Worm (Caenorhabditis elegans) whole organism, L4 larva: ENCODE measurements around the gene cls-2.
A peak's percentile ranks its signal among the peaks of the same experiment; 100 is the strongest.

Experiments
- D1046.2 ChIP-seq: fragments of 200-800 bp; sonication (Bioruptor generic); IDR thresholded peaks from 2 replicates; pipeline ENCODE4 v1.3.6; 2022; ENCODE audit warnings: missing genetic modification characterization, missing compliant biosample characterization
- F26F4.8 ChIP-seq: fragments of 200-800 bp; sonication (Bioruptor generic); conservative IDR thresholded peaks from 2 replicates; pipeline ENCODE4 v1.3.6; 2022; ENCODE audit warnings: missing genetic modification characterization, missing compliant biosample characterization
- Y48G9A.11 ChIP-seq: fragments of 200-800 bp; sonication (Bioruptor generic); IDR thresholded peaks from 2 replicates; pipeline ENCODE4 v1.3.6; 2022; ENCODE audit warnings: missing genetic modification reagents, missing genetic modification characterization, missing compliant biosample characterization
- Y5F2A.4 ChIP-seq: fragments of 200-800 bp; sonication (Bioruptor generic); optimal IDR thresholded peaks from 2 replicates; lab custom pipeline; 2018; ENCODE audit warnings: mild to moderate bottlenecking, missing genetic modification characterization, missing compliant biosample characterization
- ZK546.5 ChIP-seq, 2 experiments: sonication (generic microtip); optimal IDR thresholded peaks; 2 replicates each; lab custom pipeline; 2017; ENCODE audit warnings: missing biosample characterization in 2 of 2, missing genetic modification characterization in 2 of 2
- attf-4 ChIP-seq: sonication (generic microtip); optimal IDR thresholded peaks from 3 replicates; lab custom pipeline; 2017; ENCODE audit warnings: missing biosample characterization, missing genetic modification characterization
- ceh-28 ChIP-seq: fragments of 150-350 bp; optimal IDR thresholded peaks from 2 replicates; lab custom pipeline; 2014; ENCODE audit warnings: missing biosample characterization, missing genetic modification reagents, missing genetic modification characterization
- ceh-32 ChIP-seq: sonication (generic microtip); optimal IDR thresholded peaks from 2 replicates; lab custom pipeline; 2016; ENCODE audit warnings: mild to moderate bottlenecking, missing genetic modification characterization, missing compliant biosample characterization; ENCODE audit not compliant: poor library complexity
- ceh-62 ChIP-seq: sonication (generic microtip); optimal IDR thresholded peaks from 2 replicates; lab custom pipeline; 2017; ENCODE audit warnings: missing biosample characterization, missing genetic modification characterization
- ctbp-1 ChIP-seq: fragments of 200-800 bp; sonication (Bioruptor generic); IDR thresholded peaks from 2 replicates; pipeline ENCODE4 v1.3.6; 2022; ENCODE audit warnings: missing genetic modification reagents, missing genetic modification characterization, missing compliant biosample characterization
- dmd-9 ChIP-seq: fragments of 200-800 bp; sonication (Bioruptor generic); IDR thresholded peaks from 2 replicates; pipeline ENCODE4 v1.3.6; 2022; ENCODE audit warnings: missing genetic modification reagents, missing genetic modification characterization, missing compliant biosample characterization
- duxl-1 ChIP-seq: sonication (generic microtip); optimal IDR thresholded peaks from 2 replicates; lab custom pipeline; 2016; ENCODE audit warnings: mild to moderate bottlenecking, missing genetic modification characterization, moderate library complexity, missing compliant biosample characterization; ENCODE audit not compliant: poor library complexity
- hlh-30 ChIP-seq: sonication (generic microtip); optimal IDR thresholded peaks from 2 replicates; lab custom pipeline; 2017; ENCODE audit warnings: antibody characterized with exemption, mild to moderate bottlenecking, missing genetic modification characterization, missing compliant biosample characterization; ENCODE audit not compliant: insufficient read depth
- lim-7 ChIP-seq: fragments of 200-800 bp; sonication (Bioruptor generic); IDR thresholded peaks from 2 replicates; pipeline ENCODE4 v1.3.6; 2022; ENCODE audit warnings: missing genetic modification characterization, missing compliant biosample characterization
- lin-13 ChIP-seq: fragments of 150-350 bp; optimal IDR thresholded peaks from 2 replicates; lab custom pipeline; 2014; ENCODE audit warnings: missing biosample characterization, missing genetic modification reagents, missing genetic modification characterization
- lin-38 ChIP-seq: fragments of 200-800 bp; sonication (Bioruptor generic); IDR thresholded peaks from 2 replicates; pipeline ENCODE4 v1.3.6; 2022; ENCODE audit warnings: missing genetic modification reagents, missing genetic modification characterization, missing compliant biosample characterization
- lir-3 ChIP-seq: sonication (generic microtip); optimal IDR thresholded peaks from 2 replicates; lab custom pipeline; 2016; ENCODE audit warnings: mild to moderate bottlenecking, missing genetic modification characterization, missing compliant biosample characterization
- madf-9 ChIP-seq: fragments of 200-800 bp; sonication (Bioruptor generic); conservative IDR thresholded peaks from 2 replicates; pipeline ENCODE4 v1.3.6; 2022; ENCODE audit warnings: missing genetic modification reagents, missing genetic modification characterization, missing compliant biosample characterization
- mdt-29 ChIP-seq: fragments of 200-800 bp; sonication (Bioruptor generic); IDR thresholded peaks from 2 replicates; pipeline ENCODE4 v1.3.6; 2022; ENCODE audit warnings: missing genetic modification reagents, missing genetic modification characterization, missing compliant biosample characterization
- mes-2 ChIP-seq: sonication (generic microtip); optimal IDR thresholded peaks from 2 replicates; lab custom pipeline; 2016; ENCODE audit warnings: missing genotype, mild to moderate bottlenecking, missing genetic modification characterization, missing compliant biosample characterization; ENCODE audit not compliant: poor library complexity, severe bottlenecking
- nhr-102 ChIP-seq: sonication (generic microtip); optimal IDR thresholded peaks from 2 replicates; lab custom pipeline; 2016; ENCODE audit warnings: mild to moderate bottlenecking, missing genetic modification characterization, moderate library complexity, missing compliant biosample characterization
- nhr-11 ChIP-seq: fragments of 150-350 bp; optimal IDR thresholded peaks from 2 replicates; lab custom pipeline; 2014; ENCODE audit warnings: missing biosample characterization, missing genetic modification characterization
- nhr-237 ChIP-seq: sonication (generic microtip); optimal IDR thresholded peaks from 2 replicates; lab custom pipeline; 2017; ENCODE audit warnings: missing biosample characterization, missing genetic modification characterization
- nhr-25 ChIP-seq: sonication (generic microtip); optimal IDR thresholded peaks from 2 replicates; lab custom pipeline; 2017; ENCODE audit warnings: missing genetic modification characterization, mild to moderate bottlenecking, missing compliant biosample characterization, antibody characterized with exemption, moderate library complexity, borderline replicate concordance; ENCODE audit not compliant: insufficient read depth
- nhr-28 ChIP-seq: fragments of 150-350 bp; optimal IDR thresholded peaks from 2 replicates; lab custom pipeline; 2014; ENCODE audit warnings: missing biosample characterization, missing genetic modification characterization
- nhr-41 ChIP-seq: fragments of 200-800 bp; sonication (Bioruptor generic); IDR thresholded peaks from 2 replicates; pipeline ENCODE4 v1.3.6; 2022; ENCODE audit warnings: missing genetic modification reagents, missing genetic modification characterization, missing compliant biosample characterization
- nhr-42 ChIP-seq: fragments of 200-800 bp; sonication (Bioruptor generic); IDR thresholded peaks from 2 replicates; pipeline ENCODE4 v1.3.6; 2022; ENCODE audit warnings: missing genetic modification characterization, missing compliant biosample characterization
- nhr-6 ChIP-seq: fragments of 150-350 bp; optimal IDR thresholded peaks from 2 replicates; lab custom pipeline; 2014; ENCODE audit warnings: missing biosample characterization, missing genetic modification characterization
- pqm-1 ChIP-seq: sonication (generic microtip); optimal IDR thresholded peaks from 2 replicates; lab custom pipeline; 2017; ENCODE audit warnings: missing biosample characterization, missing genetic modification characterization
- rbr-2 ChIP-seq: sonication (generic microtip); optimal IDR thresholded peaks from 2 replicates; lab custom pipeline; 2016; ENCODE audit warnings: missing genotype, missing genetic modification characterization, missing compliant biosample characterization
- spr-1 ChIP-seq: sonication (generic microtip); optimal IDR thresholded peaks from 2 replicates; lab custom pipeline; 2016; ENCODE audit warnings: mild to moderate bottlenecking, missing genetic modification characterization, missing compliant biosample characterization
- tra-1 ChIP-seq: fragments of 200-800 bp; sonication (Bioruptor generic); IDR thresholded peaks from 2 replicates; pipeline ENCODE4 v1.3.6; 2022; ENCODE audit warnings: missing genetic modification reagents, missing genetic modification characterization, missing compliant biosample characterization
- unc-130 ChIP-seq: sonication (generic microtip); optimal IDR thresholded peaks from 2 replicates; lab custom pipeline; 2016; ENCODE audit warnings: missing genetic modification reagents, missing genetic modification characterization, missing compliant biosample characterization
- unc-39 ChIP-seq: sonication (generic microtip); optimal IDR thresholded peaks from 2 replicates; lab custom pipeline; 2017; ENCODE audit warnings: missing biosample characterization, missing genetic modification characterization
- unc-62 ChIP-seq, 3 experiments: fragments of 150-350 bp in 1 of 3; sonication (generic microtip); optimal IDR thresholded peaks in 2 of 3; peaks in 1 of 3; 1 replicate in 1 of 3; 2 replicates in 2 of 3; lab custom pipeline; 2014 to 2017; ENCODE audit warnings: missing biosample characterization in 3 of 3, missing genetic modification characterization in 3 of 3, missing genetic modification reagents in 3 of 3, missing genotype in 1 of 3
- vab-7 ChIP-seq: fragments of 200-800 bp; sonication (Bioruptor generic); IDR thresholded peaks from 2 replicates; pipeline ENCODE4 v1.3.6; 2022; ENCODE audit warnings: missing genetic modification reagents, missing genetic modification characterization, missing compliant biosample characterization
- zfp-2 ChIP-seq: sonication (generic microtip); optimal IDR thresholded peaks from 2 replicates; lab custom pipeline; 2016; ENCODE audit warnings: mild to moderate bottlenecking, missing genetic modification characterization, missing compliant biosample characterization

The cls-2 gene

DNA sequence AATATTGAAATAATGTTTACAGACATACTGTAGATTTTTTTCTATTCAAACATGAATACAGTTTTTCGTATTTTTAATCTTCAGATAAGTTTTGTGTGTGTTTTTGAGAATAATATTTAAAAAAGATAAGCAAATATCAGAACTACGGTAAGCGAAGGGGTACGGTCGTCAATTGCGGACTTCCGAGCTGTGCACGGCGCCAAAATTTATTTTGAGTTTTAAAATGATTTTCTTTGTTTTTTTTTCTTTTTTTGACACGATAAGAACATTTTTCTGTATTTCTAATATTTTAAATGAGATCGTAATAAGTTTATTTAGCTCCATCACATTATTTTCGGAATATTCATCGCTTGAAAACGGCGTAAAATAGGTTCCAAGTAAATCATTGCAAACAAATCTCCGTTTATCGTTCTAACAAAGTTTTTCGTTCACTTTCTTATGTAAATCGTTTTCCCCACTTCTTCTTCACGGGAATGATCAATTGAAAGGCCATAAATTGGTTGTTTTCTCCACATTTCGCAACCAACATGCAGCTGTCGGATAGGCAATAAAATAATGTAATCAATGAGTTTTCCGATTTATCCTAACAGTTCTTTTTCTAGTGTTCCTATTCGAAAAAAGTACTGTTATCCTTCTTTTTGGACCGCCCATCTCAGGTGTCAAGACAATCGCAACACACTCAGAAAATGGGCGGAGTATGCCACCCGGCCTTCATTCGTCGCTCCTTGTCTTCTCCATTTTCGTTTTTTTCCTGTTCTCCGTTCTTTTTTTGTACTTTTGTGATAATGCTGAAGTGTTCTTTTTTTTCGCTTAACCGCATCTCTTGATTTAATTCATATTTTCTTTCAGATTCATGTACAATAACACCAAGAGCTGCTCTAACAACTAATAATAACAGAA lies 36.8 kb downstream of the cls-2 start, which contains the start of gene glp-1:
Gene glp-1 (plus strand): TSS at position 850 of the 900 bp plus-strand sequence.
- TF ChIP-seq lin-13 (GFP tag; lab: Kevin White, UChicago) (no peak), unc-130 (GFP tag; lab: Kevin White, UChicago) (peak; percentile 41), Y48G9A.11 (GFP tag; lab: Robert Waterston, UW) (peak; percentile 34; the same call in 1 of the 2 replicates), nhr-102 (tag; lab: Kevin White, UChicago) (no peak), unc-62 (GFP tag; optimal IDR thresholded peaks at IDR 0.05 in 1 of 2; lab: Kevin White, UChicago) (peak in 1 of 2 experiments; percentile 72), unc-62 (tag; optimal IDR thresholded peaks at IDR 0.05; lab: Kevin White, UChicago) (no peak)

DNA sequence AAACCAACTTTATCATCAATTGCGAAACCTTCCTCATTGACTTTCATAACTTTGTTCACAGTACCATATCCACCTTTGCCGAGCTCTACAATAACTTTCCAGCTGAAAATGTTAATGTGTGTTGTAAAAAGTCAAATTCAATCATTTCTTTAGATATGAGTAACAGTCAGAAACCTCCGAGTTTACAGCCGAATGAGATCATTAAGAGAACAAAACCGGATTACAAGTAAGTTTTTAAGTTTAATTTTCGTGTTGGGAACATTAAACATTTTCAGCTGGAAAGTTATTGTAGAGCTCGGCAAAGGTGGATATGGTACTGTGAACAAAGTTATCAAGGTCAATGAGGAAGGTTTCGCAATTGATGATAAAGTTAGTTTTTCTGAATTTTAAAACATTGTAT lies 46.4 kb downstream of the cls-2 start, which contains the start of gene ZK507.1:
Gene ZK507.1 (minus strand): TSS at position 101 of the 400 bp plus-strand sequence.
- TF ChIP-seq madf-9 (GFP tag; lab: Robert Waterston, UW) (no peak), vab-7 (GFP tag; lab: Robert Waterston, UW) (no peak), ceh-32 (tag; lab: Kevin White, UChicago) (no peak), ceh-28 (tag; lab: Kevin White, UChicago) (no peak), hlh-30 (no peak), nhr-25 (no peak), zfp-2 (tag; lab: Kevin White, UChicago) (no peak), ceh-62 (tag; lab: Kevin White, UChicago) (no peak), nhr-11 (tag; lab: Kevin White, UChicago) (no peak), lin-38 (no peak), attf-4 (no peak), spr-1 (tag; lab: Kevin White, UChicago) (no peak), mdt-29 (GFP tag; lab: Robert Waterston, UW) (no peak), ctbp-1 (no peak), lir-3 (tag; lab: Kevin White, UChicago) (no peak)

DNA sequence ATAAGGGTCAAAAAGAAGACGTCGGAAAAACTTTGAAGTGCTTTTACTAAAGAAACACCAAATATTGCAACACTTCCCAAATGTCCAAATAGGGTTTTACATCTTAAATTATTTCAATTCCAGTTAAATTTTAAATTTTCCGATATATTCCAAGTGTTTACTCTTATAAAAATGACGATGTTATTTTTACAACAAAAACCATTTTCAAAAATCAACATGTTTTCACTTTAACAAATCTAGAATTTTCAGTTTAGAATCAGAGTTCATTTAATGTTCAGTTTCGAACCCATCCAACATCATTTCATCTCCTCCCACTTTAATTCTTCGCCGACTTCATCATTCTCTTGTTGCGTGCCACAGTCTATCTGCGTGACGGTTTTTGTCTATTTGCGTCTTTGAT lies 48.8 kb downstream of the cls-2 start, which contains the start of gene dos-1:
Gene dos-1 (plus strand): TSS at position 301 of the 400 bp plus-strand sequence.
- TF ChIP-seq pqm-1 (tag; lab: Kevin White, UChicago) (no peak), nhr-28 (no peak), nhr-42 (GFP tag; lab: Robert Waterston, UW) (no peak), unc-39 (tag; lab: Kevin White, UChicago) (no peak), D1046.2 (no peak), nhr-6 (tag; lab: Kevin White, UChicago) (no peak), lim-7 (GFP tag; lab: Robert Waterston, UW) (no peak), ZK546.5 (tag; optimal IDR thresholded peaks at IDR 0.05; lab: Kevin White, UChicago) (no peak), rbr-2 (no peak), duxl-1 (no peak), nhr-41 (GFP tag; lab: Robert Waterston, UW) (no peak), Y5F2A.4 (GFP tag; lab: Kevin White, UChicago) (no peak), nhr-237 (no peak), lin-13 (GFP tag; lab: Kevin White, UChicago) (no peak), mes-2 (tag; lab: Kevin White, UChicago) (no peak), F26F4.8 (no peak), dmd-9 (GFP tag; lab: Robert Waterston, UW) (no peak), tra-1 (GFP tag; lab: Robert Waterston, UW) (no peak)
